ENCODE assay signal across 6 fruit fly cellular contexts in genomic region chrX:8091017-8091620, dm6.
TF ChIP-seq lines count a peak whose summit lies in the region.

No protein-coding gene starts in this region.

- peak; percentile 68 for TF ChIP-seq CTCF in whole organism, embryonic (GFP tag; optimal IDR thresholded peaks at IDR 0.05; lab: Kevin White, UChicago)

TF ChIP-seq in whole organism, 6 proteins besides CTCF, POLR2A, EP300 and RAD21:
- no peak for TF ChIP-seq psq (optimal IDR thresholded peaks at IDR 0.05; lab: Kevin White, UChicago)
- no peak for TF ChIP-seq pan (optimal IDR thresholded peaks at IDR 0.05; lab: Kevin White, UChicago)
- no peak for TF ChIP-seq usp (GFP tag; optimal IDR thresholded peaks at IDR 0.05; lab: Kevin White, UChicago)
- peak; percentile 13 for TF ChIP-seq Dll (optimal IDR thresholded peaks at IDR 0.05; lab: Kevin White, UChicago)
- TF ChIP-seq EcR (GFP tag; optimal IDR thresholded peaks at IDR 0.05; lab: Kevin White, UChicago) = no peak

TF ChIP-seq in whole organism, adult, 20 proteins besides CTCF, POLR2A, EP300 and RAD21 (continues in another document):
- TF ChIP-seq tj (GFP tag; optimal IDR thresholded peaks at IDR 0.05; lab: Kevin White, UChicago) = peak; percentile 31
- TF ChIP-seq cnc (optimal IDR thresholded peaks at IDR 0.05; lab: Kevin White, UChicago) = no peak
- peak; percentile 27 for TF ChIP-seq cic (GFP tag; optimal IDR thresholded peaks at IDR 0.05; lab: Kevin White, UChicago)
- peak; percentile 76 for TF ChIP-seq CG7045 (GFP tag; optimal IDR thresholded peaks at IDR 0.05; lab: Kevin White, UChicago)
- TF ChIP-seq Crg-1 (GFP tag; optimal IDR thresholded peaks at IDR 0.05; lab: Kevin White, UChicago) = peak; percentile 77
- peak; percentile 72 for TF ChIP-seq Clk (GFP tag; optimal IDR thresholded peaks at IDR 0.05; lab: Kevin White, UChicago)
- peak; percentile 62 for TF ChIP-seq toe (GFP tag; optimal IDR thresholded peaks at IDR 0.05; lab: Kevin White, UChicago)
- peak; percentile 80 for TF ChIP-seq CG12768 (GFP tag; optimal IDR thresholded peaks at IDR 0.05; lab: Kevin White, UChicago)
- peak; percentile 88 for TF ChIP-seq CG33017 (tag; optimal IDR thresholded peaks at IDR 0.05; lab: Kevin White, UChicago)
- peak; percentile 82 for TF ChIP-seq pad (GFP tag; optimal IDR thresholded peaks at IDR 0.05; lab: Kevin White, UChicago)
- peak; percentile 91 for TF ChIP-seq CG11617 (GFP tag; optimal IDR thresholded peaks at IDR 0.05; lab: Kevin White, UChicago)
- peak; percentile 72 for TF ChIP-seq CG5204 (GFP tag; optimal IDR thresholded peaks at IDR 0.05; lab: Kevin White, UChicago)
- TF ChIP-seq CG14711 (tag; optimal IDR thresholded peaks at IDR 0.05; lab: Kevin White, UChicago) = peak; percentile 90
- peak; percentile 75 for TF ChIP-seq CG1620 (GFP tag; optimal IDR thresholded peaks at IDR 0.05; lab: Kevin White, UChicago)
- peak; percentile 65 for TF ChIP-seq kay (GFP tag; lab: Kevin White, UChicago; ENCODE audit: borderline replicate concordance)
- peak; percentile 93 for TF ChIP-seq CG7101 (tag; optimal IDR thresholded peaks at IDR 0.05; lab: Kevin White, UChicago)
- peak; percentile 90 for TF ChIP-seq bab1 (GFP tag; optimal IDR thresholded peaks at IDR 0.05; lab: Kevin White, UChicago)

TF ChIP-seq in whole organism, embryonic, 481 proteins besides CTCF, POLR2A, EP300 and RAD21 (continues in another document):
- peak; percentile 97 for TF ChIP-seq CG7839 (tag; optimal IDR thresholded peaks at IDR 0.05; lab: Kevin White, UChicago)
- peak; percentile 9 for TF ChIP-seq BEAF-32 (GFP tag; optimal IDR thresholded peaks at IDR 0.05; lab: Kevin White, UChicago)
- TF ChIP-seq CrebB (tag; optimal IDR thresholded peaks at IDR 0.05; lab: Kevin White, UChicago) = peak; percentile 92
- peak; percentile 99 for TF ChIP-seq stc (GFP tag; IDR thresholded peaks at IDR 0.05; lab: Robert Waterston, UW)
- TF ChIP-seq onecut (GFP tag; IDR thresholded peaks at IDR 0.05; lab: Robert Waterston, UW) = peak; percentile 95
- peak; percentile 95 for TF ChIP-seq CG12942 (GFP tag; optimal IDR thresholded peaks at IDR 0.05; lab: Kevin White, UChicago)
- no peak for TF ChIP-seq Sry-β (GFP tag; optimal IDR thresholded peaks at IDR 0.05; lab: Kevin White, UChicago)
- TF ChIP-seq CG7987 (GFP tag; optimal IDR thresholded peaks at IDR 0.05; lab: Kevin White, UChicago) = peak; percentile 84
- TF ChIP-seq nmo (GFP tag; optimal IDR thresholded peaks at IDR 0.05; lab: Kevin White, UChicago) = peak; percentile 94
- TF ChIP-seq Sry-δ (GFP tag; optimal IDR thresholded peaks at IDR 0.05; lab: Kevin White, UChicago) = peak; percentile 38
- TF ChIP-seq salm (tag; optimal IDR thresholded peaks at IDR 0.05; lab: Kevin White, UChicago) = peak; percentile 94
- peak; percentile 95 for TF ChIP-seq CG11723 (GFP tag; optimal IDR thresholded peaks at IDR 0.05; lab: Kevin White, UChicago)
- peak; percentile 83 for TF ChIP-seq CG1792 (GFP tag; optimal IDR thresholded peaks at IDR 0.05; lab: Kevin White, UChicago)
- TF ChIP-seq Opbp (GFP tag; IDR thresholded peaks at IDR 0.05; lab: Robert Waterston, UW; ENCODE audit: partially characterized antibody) = 0 out of 3 replicates have a peak, but pooled peaks have one; percentile 49
- no peak for TF ChIP-seq prd (optimal IDR thresholded peaks at IDR 0.05; lab: Kevin White, UChicago)
- TF ChIP-seq prd (GFP tag; IDR thresholded peaks at IDR 0.05; lab: Robert Waterston, UW) = peak; percentile 98
- TF ChIP-seq Mrtf (GFP tag; IDR thresholded peaks at IDR 0.05; lab: Robert Waterston, UW) = peak; percentile 98

TF ChIP-seq in whole organism, prepupa, 60 proteins besides CTCF, POLR2A, EP300 and RAD21 (continues in another document):
- TF ChIP-seq CG6854 (GFP tag; optimal IDR thresholded peaks at IDR 0.05; lab: Kevin White, UChicago) (peak; percentile 92), fd85E (GFP tag; optimal IDR thresholded peaks at IDR 0.05; lab: Kevin White, UChicago) (peak; percentile 84), Eip78C (GFP tag; lab: Kevin White, UChicago) (peak; percentile 99), CG8119 (GFP tag; IDR thresholded peaks at IDR 0.05; lab: Robert Waterston, UW) (peak; percentile 98), topi (GFP tag; optimal IDR thresholded peaks at IDR 0.05; lab: Kevin White, UChicago) (peak; percentile 96), achi (GFP tag; optimal IDR thresholded peaks at IDR 0.05; lab: Kevin White, UChicago) (peak; percentile 97), fd59A (GFP tag; optimal IDR thresholded peaks at IDR 0.05; lab: Kevin White, UChicago) (peak; percentile 91), CG16779 (tag; optimal IDR thresholded peaks at IDR 0.05; lab: Kevin White, UChicago) (peak; percentile 94), lz (GFP tag; optimal IDR thresholded peaks at IDR 0.05; lab: Kevin White, UChicago) (peak; percentile 96), Hr4 (GFP tag; optimal IDR thresholded peaks at IDR 0.05; lab: Kevin White, UChicago) (peak; percentile 95), fkh (GFP tag; optimal IDR thresholded peaks at IDR 0.05; lab: Kevin White, UChicago) (peak; percentile 80), CG6276 (GFP tag; optimal IDR thresholded peaks at IDR 0.05; lab: Kevin White, UChicago) (peak; percentile 97), eg (GFP tag; IDR thresholded peaks at IDR 0.05; lab: Robert Waterston, UW) (peak; percentile 99), CG6808 (GFP tag; optimal IDR thresholded peaks at IDR 0.05; lab: Kevin White, UChicago) (peak; percentile 90), CG32006 (GFP tag; optimal IDR thresholded peaks at IDR 0.05; lab: Kevin White, UChicago) (peak; percentile 97), Smox (GFP tag; optimal IDR thresholded peaks at IDR 0.05; lab: Kevin White, UChicago) (peak; percentile 100), CG3032 (tag; optimal IDR thresholded peaks at IDR 0.05; lab: Kevin White, UChicago) (peak; percentile 91), Sox102F (GFP tag; optimal IDR thresholded peaks at IDR 0.05; lab: Kevin White, UChicago) (peak; percentile 95), Ets21C (GFP tag; optimal IDR thresholded peaks at IDR 0.05; lab: Kevin White, UChicago) (peak; percentile 88)

TF ChIP-seq in whole organism, pupa, 21 proteins besides CTCF, POLR2A, EP300 and RAD21 (continues in another document):
- peak; percentile 96 for TF ChIP-seq CG8301 (tag; optimal IDR thresholded peaks at IDR 0.05; lab: Kevin White, UChicago)
- TF ChIP-seq CG15710 (tag; optimal IDR thresholded peaks at IDR 0.05; lab: Kevin White, UChicago) = peak; percentile 92
- TF ChIP-seq CG4496 (GFP tag; IDR thresholded peaks at IDR 0.05; lab: Robert Waterston, UW) = peak; percentile 99
- peak; percentile 94 for TF ChIP-seq Snoo (tag; optimal IDR thresholded peaks at IDR 0.05; lab: Kevin White, UChicago)
- TF ChIP-seq fd96Ca (GFP tag; IDR thresholded peaks at IDR 0.05; lab: Robert Waterston, UW) = peak; percentile 99
- TF ChIP-seq D1 (tag; optimal IDR thresholded peaks at IDR 0.05; lab: Kevin White, UChicago) = peak; percentile 83
- peak; percentile 95 for TF ChIP-seq CG34367 (tag; optimal IDR thresholded peaks at IDR 0.05; lab: Kevin White, UChicago)
- peak; percentile 86 for TF ChIP-seq gl (tag; optimal IDR thresholded peaks at IDR 0.05; lab: Kevin White, UChicago)
- TF ChIP-seq CG8159 (tag; optimal IDR thresholded peaks at IDR 0.05; lab: Kevin White, UChicago) = peak; percentile 94
- TF ChIP-seq Pif1A (GFP tag; optimal IDR thresholded peaks at IDR 0.05; lab: Kevin White, UChicago) = peak; percentile 96
- peak; percentile 98 for TF ChIP-seq CG32121 (GFP tag; IDR thresholded peaks at IDR 0.05; lab: Robert Waterston, UW)
- peak; percentile 98 for TF ChIP-seq CG12605 (GFP tag; IDR thresholded peaks at IDR 0.05; lab: Robert Waterston, UW)
- TF ChIP-seq EcR (GFP tag; optimal IDR thresholded peaks at IDR 0.05; lab: Kevin White, UChicago) = peak; percentile 28
- peak; percentile 99 for TF ChIP-seq Ets98B (GFP tag; IDR thresholded peaks at IDR 0.05; lab: Robert Waterston, UW)
- TF ChIP-seq CG13204 (GFP tag; optimal IDR thresholded peaks at IDR 0.05; lab: Kevin White, UChicago) = peak; percentile 84
- peak; percentile 91 for TF ChIP-seq CG10348 (GFP tag; IDR thresholded peaks at IDR 0.05; lab: Robert Waterston, UW)
- peak; percentile 97 for TF ChIP-seq rn (GFP tag; IDR thresholded peaks at IDR 0.05; lab: Robert Waterston, UW)
- peak; percentile 97 for TF ChIP-seq Pif1B (GFP tag; optimal IDR thresholded peaks at IDR 0.05; lab: Kevin White, UChicago)
- TF ChIP-seq CG17806 (tag; optimal IDR thresholded peaks at IDR 0.05; lab: Kevin White, UChicago) = peak; percentile 95
- peak; percentile 97 for TF ChIP-seq CG14655 (GFP tag; optimal IDR thresholded peaks at IDR 0.05; lab: Kevin White, UChicago)

TF ChIP-seq in whole organism, wandering third instar larva, 38 proteins besides CTCF, POLR2A, EP300 and RAD21 (continues in another document):
- TF ChIP-seq Dif (GFP tag; optimal IDR thresholded peaks at IDR 0.05; lab: Kevin White, UChicago; ENCODE audit: partially characterized antibody) (peak; percentile 66), Abd-B (GFP tag; optimal IDR thresholded peaks at IDR 0.05; lab: Kevin White, UChicago) (no peak), dmrt93B (GFP tag; optimal IDR thresholded peaks at IDR 0.05; lab: Kevin White, UChicago) (peak; percentile 88), Myc (optimal IDR thresholded peaks at IDR 0.05; lab: Kevin White, UChicago) (no peak), ey (GFP tag; optimal IDR thresholded peaks at IDR 0.05; lab: Kevin White, UChicago) (peak; percentile 95), sv (GFP tag; optimal IDR thresholded peaks at IDR 0.05; lab: Kevin White, UChicago) (peak; percentile 98), Jra (GFP tag; optimal IDR thresholded peaks at IDR 0.05; lab: Kevin White, UChicago) (peak; percentile 67), GATAd (GFP tag; optimal IDR thresholded peaks at IDR 0.05; lab: Kevin White, UChicago) (peak; percentile 56), psq (GFP tag; optimal IDR thresholded peaks at IDR 0.05; lab: Kevin White, UChicago) (peak; percentile 93), Rel (GFP tag; optimal IDR thresholded peaks at IDR 0.05; lab: Kevin White, UChicago) (peak; percentile 88), Rel (tag; optimal IDR thresholded peaks at IDR 0.05; lab: Kevin White, UChicago) (peak; percentile 83), Dfd (GFP tag; optimal IDR thresholded peaks at IDR 0.05; lab: Kevin White, UChicago) (peak; percentile 34), usp (GFP tag; optimal IDR thresholded peaks at IDR 0.05; lab: Kevin White, UChicago) (no peak), foxo (GFP tag; optimal IDR thresholded peaks at IDR 0.05; lab: Kevin White, UChicago) (peak; percentile 31 to 97), tai (GFP tag; optimal IDR thresholded peaks at IDR 0.05; lab: Kevin White, UChicago) (peak; percentile 78), brk (GFP tag; optimal IDR thresholded peaks at IDR 0.05; lab: Kevin White, UChicago) (peak; percentile 91), CrebA (GFP tag; optimal IDR thresholded peaks at IDR 0.05; lab: Kevin White, UChicago; ENCODE audit: borderline replicate concordance) (no peak), Sp1 (GFP tag; optimal IDR thresholded peaks at IDR 0.05; lab: Kevin White, UChicago) (peak; percentile 92), pan (optimal IDR thresholded peaks at IDR 0.05; lab: Kevin White, UChicago) (no peak), HLH106 (tag; optimal IDR thresholded peaks at IDR 0.05; lab: Kevin White, UChicago) (peak; percentile 91), CG9705 (GFP tag; optimal IDR thresholded peaks at IDR 0.05; lab: Kevin White, UChicago) (peak; percentile 32), OdsH (GFP tag; optimal IDR thresholded peaks at IDR 0.05; lab: Kevin White, UChicago) (peak; percentile 96)
